Worm (Caenorhabditis elegans) whole organism, midembryonic: ENCODE data around the gene dab-1.

Experiments used
- T22C8.4 ChIP-seq: fragments of 200-800 bp; sonication (Bioruptor generic); IDR thresholded peaks from 2 replicates; pipeline ENCODE4 v1.3.6; 2022; ENCODE audit warnings: missing genetic modification characterization, missing compliant biosample characterization
- cog-1 ChIP-seq: sonication (generic microtip); optimal IDR thresholded peaks from 2 replicates; lab custom pipeline; 2016; ENCODE audit warnings: missing genetic modification characterization, missing compliant biosample characterization
- flt-1 ChIP-seq: fragments of 200-800 bp; sonication (Bioruptor generic); IDR thresholded peaks from 2 replicates; pipeline ENCODE4 v1.3.6; 2022; ENCODE audit warnings: missing genetic modification characterization, missing compliant biosample characterization
- klf-2 ChIP-seq: fragments of 200-800 bp; sonication (Bioruptor generic); conservative IDR thresholded peaks from 2 replicates; pipeline ENCODE4 v1.3.6; 2022; ENCODE audit warnings: missing genetic modification reagents, missing genetic modification characterization, missing compliant biosample characterization
- med-1 ChIP-seq: sonication (generic microtip); optimal IDR thresholded peaks from 2 replicates; lab custom pipeline; 2017; ENCODE audit warnings: missing genetic modification characterization, mild to moderate bottlenecking, missing compliant biosample characterization, antibody characterized with exemption, missing genetic modification reagents; ENCODE audit not compliant: insufficient read depth
- ref-1 ChIP-seq: fragments of 200-800 bp; sonication (Bioruptor generic); conservative IDR thresholded peaks from 2 replicates; pipeline ENCODE4 v1.3.6; 2022; ENCODE audit warnings: missing genetic modification reagents, missing genetic modification characterization, missing compliant biosample characterization
- tab-1 ChIP-seq: fragments of 200-800 bp; sonication (Bioruptor generic); IDR thresholded peaks from 2 replicates; pipeline ENCODE4 v1.3.6; 2022; ENCODE audit warnings: missing genetic modification characterization, missing compliant biosample characterization
- ztf-23 ChIP-seq: fragments of 200-800 bp; sonication (Bioruptor generic); IDR thresholded peaks from 2 replicates; pipeline ENCODE4 v1.3.6; 2022; ENCODE audit warnings: missing genetic modification reagents, missing genetic modification characterization, missing compliant biosample characterization
- ztf-29 ChIP-seq: fragments of 200-800 bp; sonication (Bioruptor generic); IDR thresholded peaks from 2 replicates; pipeline ENCODE4 v1.3.6; 2022; ENCODE audit warnings: missing genetic modification reagents, missing genetic modification characterization, missing compliant biosample characterization

The dab-1 gene

ce11 chrII:8266559-8266958 is 44.4 kb downstream of the dab-1 start:
- TF ChIP-seq flt-1 (no peak), ztf-23 (GFP tag; lab: Robert Waterston, UW) (no peak), med-1 (no peak), tab-1 (GFP tag; lab: Robert Waterston, UW) (no peak), T22C8.4 (GFP tag; lab: Robert Waterston, UW) (no peak), ref-1 (GFP tag; lab: Robert Waterston, UW) (no peak)

- TF ChIP-seq ztf-23 (GFP tag; lab: Robert Waterston, UW), result no peak
- TF ChIP-seq klf-2 (GFP tag; lab: Robert Waterston, UW), result no peak
- no peak for TF ChIP-seq ztf-29 (GFP tag; lab: Robert Waterston, UW)
- TF ChIP-seq T22C8.4 (GFP tag; lab: Robert Waterston, UW), result no peak
- TF ChIP-seq flt-1, result no peak
- no peak for TF ChIP-seq ref-1 (GFP tag; lab: Robert Waterston, UW)
- no peak for TF ChIP-seq cog-1 (tag; lab: Kevin White, UChicago)
- TF ChIP-seq med-1, result no peak
- TF ChIP-seq tab-1 (GFP tag; lab: Robert Waterston, UW), result no peak
These were observed 45.5 kb downstream of the dab-1 start for ce11 chrII:8267679-8268078.

ce11 chrII:8269351-8269750 is 47.2 kb downstream of the dab-1 start, which contains the start of gene K01C8.2:
TSS of gene K01C8.2 (minus strand) at chrII:8269451.
- TF ChIP-seq ztf-29 (GFP tag; lab: Robert Waterston, UW) (no peak), tab-1 (GFP tag; lab: Robert Waterston, UW) (no peak), klf-2 (GFP tag; lab: Robert Waterston, UW) (no peak), cog-1 (tag; lab: Kevin White, UChicago) (no peak), med-1 (no peak), ref-1 (GFP tag; lab: Robert Waterston, UW) (no peak), flt-1 (no peak), T22C8.4 (GFP tag; lab: Robert Waterston, UW) (no peak), ztf-23 (GFP tag; lab: Robert Waterston, UW) (no peak)

- TF ChIP-seq cog-1 (tag; lab: Kevin White, UChicago), result no peak
- no peak for TF ChIP-seq tab-1 (GFP tag; lab: Robert Waterston, UW)
- no peak for TF ChIP-seq klf-2 (GFP tag; lab: Robert Waterston, UW)
- no peak for TF ChIP-seq ref-1 (GFP tag; lab: Robert Waterston, UW)
These were observed 47.9 kb downstream of the dab-1 start, which contains the start of gene tdc-1 for ce11 chrII:8269855-8270647. TSS of gene tdc-1 (plus strand) at chrII:8270597.

- TF ChIP-seq T22C8.4 (GFP tag; lab: Robert Waterston, UW) (no peak), tab-1 (GFP tag; lab: Robert Waterston, UW) (no peak), flt-1 (no peak), ztf-29 (GFP tag; lab: Robert Waterston, UW) (no peak), ztf-23 (GFP tag; lab: Robert Waterston, UW) (no peak), cog-1 (tag; lab: Kevin White, UChicago) (no peak), med-1 (no peak), ref-1 (GFP tag; lab: Robert Waterston, UW) (no peak), klf-2 (GFP tag; lab: Robert Waterston, UW) (no peak)
These were observed 50.9 kb downstream of the dab-1 start for ce11 chrII:8273060-8273459.

ce11 chrII:8276057-8276456 is 53.9 kb downstream of the dab-1 start, which contains the start of the genes gei-14 and slc-25A32:
TSS of gene gei-14 (minus strand) at chrII:8276231.
TSS of gene slc-25A32 (plus strand) at chrII:8276298.
- TF ChIP-seq cog-1 (tag; lab: Kevin White, UChicago) (no peak), klf-2 (GFP tag; lab: Robert Waterston, UW) (no peak), ref-1 (GFP tag; lab: Robert Waterston, UW) (no peak), flt-1 (no peak), med-1 (no peak), tab-1 (GFP tag; lab: Robert Waterston, UW) (no peak), ztf-29 (GFP tag; lab: Robert Waterston, UW) (no peak), T22C8.4 (GFP tag; lab: Robert Waterston, UW) (no peak), ztf-23 (GFP tag; lab: Robert Waterston, UW) (no peak)

- TF ChIP-seq flt-1 (no peak), med-1 (no peak), tab-1 (GFP tag; lab: Robert Waterston, UW) (no peak), ref-1 (GFP tag; lab: Robert Waterston, UW) (no peak), klf-2 (GFP tag; lab: Robert Waterston, UW) (no peak), ztf-29 (GFP tag; lab: Robert Waterston, UW) (no peak), ztf-23 (GFP tag; lab: Robert Waterston, UW) (no peak), T22C8.4 (GFP tag; lab: Robert Waterston, UW) (no peak), cog-1 (tag; lab: Kevin White, UChicago) (no peak)
These were observed 56.2 kb downstream of the dab-1 start, which contains the start of the genes mrpl-10 and clec-142 for ce11 chrII:8278415-8278814. TSS of gene mrpl-10 (minus strand) at chrII:8278515. TSS of gene clec-142 (plus strand) at chrII:8278678.
